Worm (Caenorhabditis elegans): ENCODE measurements around the gene F32D8.3.

F32D8.3 gene

ce11 chrV:10909959-10910358 lies 23.3 kb downstream of the F32D8.3 start:
- TF ChIP-seq him-1 (tag; optimal IDR thresholded peaks at IDR 0.05) (no peak), W03F9.2 (tag; optimal IDR thresholded peaks at IDR 0.05) (no peak), dao-5 (tag; optimal IDR thresholded peaks at IDR 0.05) (no peak)

- TF ChIP-seq dao-5 (tag; optimal IDR thresholded peaks at IDR 0.05) (no peak), W03F9.2 (tag; optimal IDR thresholded peaks at IDR 0.05) (no peak), him-1 (tag; optimal IDR thresholded peaks at IDR 0.05) (no peak)
These were observed 29.3 kb downstream of the F32D8.3 start for ce11 chrV:10915922-10916321.

- TF ChIP-seq him-1 (tag; optimal IDR thresholded peaks at IDR 0.05) (no peak), W03F9.2 (tag; optimal IDR thresholded peaks at IDR 0.05) (no peak), dao-5 (tag; optimal IDR thresholded peaks at IDR 0.05) (no peak)
These were observed 31.7 kb downstream of the F32D8.3 start, which contains the start of gene F58B4.2 for ce11 chrV:10918373-10918772. Gene F58B4.2, minus strand, starts transcription at chrV:10918473.

ce11 chrV:10921747-10922146 lies 35.1 kb downstream of the F32D8.3 start, which contains the start of gene nas-31:
Gene nas-31, minus strand, starts transcription at chrV:10921847.
- no peak for TF ChIP-seq him-1 (tag; optimal IDR thresholded peaks at IDR 0.05)
- no peak for TF ChIP-seq W03F9.2 (tag; optimal IDR thresholded peaks at IDR 0.05)
- no peak for TF ChIP-seq dao-5 (tag; optimal IDR thresholded peaks at IDR 0.05)

ce11 chrV:10923229-10923628 lies 36.6 kb downstream of the F32D8.3 start, which contains the start of gene F58B4.7:
Gene F58B4.7, minus strand, starts transcription at chrV:10923329.
- TF ChIP-seq W03F9.2 (tag; optimal IDR thresholded peaks at IDR 0.05) (no peak), him-1 (tag; optimal IDR thresholded peaks at IDR 0.05) (no peak), dao-5 (tag; optimal IDR thresholded peaks at IDR 0.05) (no peak)

- TF ChIP-seq W03F9.2 (tag; optimal IDR thresholded peaks at IDR 0.05) (no peak), dao-5 (tag; optimal IDR thresholded peaks at IDR 0.05) (no peak), him-1 (tag; optimal IDR thresholded peaks at IDR 0.05) (no peak)
These were observed 38.1 kb downstream of the F32D8.3 start, which contains the start of gene F58B4.6 for ce11 chrV:10924731-10925130. Gene F58B4.6, plus strand, starts transcription at chrV:10925031.

ce11 chrV:10925658-10926057 lies 39.0 kb downstream of the F32D8.3 start:
- TF ChIP-seq dao-5 (tag; optimal IDR thresholded peaks at IDR 0.05) (no peak), him-1 (tag; optimal IDR thresholded peaks at IDR 0.05) (no peak), W03F9.2 (tag; optimal IDR thresholded peaks at IDR 0.05) (no peak)

ce11 chrV:10929511-10929910 lies 42.9 kb downstream of the F32D8.3 start, which contains the start of gene F58B4.3:
Gene F58B4.3, plus strand, starts transcription at chrV:10929811.
- TF ChIP-seq dao-5 (tag; optimal IDR thresholded peaks at IDR 0.05) (no peak), him-1 (tag; optimal IDR thresholded peaks at IDR 0.05) (no peak), W03F9.2 (tag; optimal IDR thresholded peaks at IDR 0.05) (no peak)

- TF ChIP-seq dao-5 (tag; optimal IDR thresholded peaks at IDR 0.05) (no peak), him-1 (tag; optimal IDR thresholded peaks at IDR 0.05) (no peak), W03F9.2 (tag; optimal IDR thresholded peaks at IDR 0.05) (no peak)
These were observed 44.6 kb downstream of the F32D8.3 start, which contains the start of gene scvp-1 for ce11 chrV:10931189-10931588. Gene scvp-1, minus strand, starts transcription at chrV:10931289.

- TF ChIP-seq him-1 (tag; optimal IDR thresholded peaks at IDR 0.05), result no peak
- TF ChIP-seq dao-5 (tag; optimal IDR thresholded peaks at IDR 0.05), result no peak
- peak; percentile 21 for TF ChIP-seq W03F9.2 (tag; optimal IDR thresholded peaks at IDR 0.05)
These were observed 45.8 kb downstream of the F32D8.3 start, which contains the start of gene F58B4.5 for ce11 chrV:10932411-10932810. Gene F58B4.5, plus strand, starts transcription at chrV:10932693.

- TF ChIP-seq dao-5 (tag; optimal IDR thresholded peaks at IDR 0.05) (no peak), him-1 (tag; optimal IDR thresholded peaks at IDR 0.05) (no peak), W03F9.2 (tag; optimal IDR thresholded peaks at IDR 0.05) (no peak)
These were observed 50.0 kb downstream of the F32D8.3 start, which contains the start of gene F17C11.12 for ce11 chrV:10936681-10937080. Gene F17C11.12, minus strand, starts transcription at chrV:10936920.

ce11 chrV:10937294-10937693 lies 50.7 kb downstream of the F32D8.3 start:
- TF ChIP-seq him-1 (tag; optimal IDR thresholded peaks at IDR 0.05) (no peak), dao-5 (tag; optimal IDR thresholded peaks at IDR 0.05) (no peak), W03F9.2 (tag; optimal IDR thresholded peaks at IDR 0.05) (peak; percentile 10)
